Worm (Caenorhabditis elegans): Measurements from ENCODE around the gene R105.1.

ce11 chrIV:4653708-4654107 is 20.2 kb downstream of the R105.1 start:
- TF ChIP-seq him-1 (tag; optimal IDR thresholded peaks at IDR 0.05) (no peak), dao-5 (tag; optimal IDR thresholded peaks at IDR 0.05) (no peak), W03F9.2 (tag; optimal IDR thresholded peaks at IDR 0.05) (no peak)
